Worm (Caenorhabditis elegans) whole organism, L1 larva: ENCODE results near the gene mutd-1.

ENCODE experiments used
- C04F5.9 ChIP-seq: sonication (generic microtip); optimal IDR thresholded peaks from 2 replicates; lab custom pipeline; 2016; ENCODE audit warnings: missing genetic modification characterization, missing compliant biosample characterization
- lin-35 ChIP-seq, 2 experiments: fragments of 150-350 bp; optimal IDR thresholded peaks; 2 replicates each; lab custom pipeline; 2014; ENCODE audit warnings: missing biosample characterization in 2 of 2, missing genetic modification characterization in 2 of 2, missing genetic modification reagents in 2 of 2

- TF ChIP-seq C04F5.9 (tag; lab: Kevin White, UChicago) (no peak), lin-35 (GFP tag; optimal IDR thresholded peaks at IDR 0.05; lab: Kevin White, UChicago) (no peak)
Observed at ce11 chrIV:7158161-7158560, 24.3 kb upstream of the mutd-1 start.
